Worm (Caenorhabditis elegans): ENCODE data around the gene spsb-1.

The spsb-1 gene

ce11 chrII:15213732-15214131 lies 17.2 kb downstream of the spsb-1 start:
- TF ChIP-seq aly-1 (tag; optimal IDR thresholded peaks at IDR 0.05) (no peak), ceh-36 (tag; optimal IDR thresholded peaks at IDR 0.05) (no peak), pes-1 (GFP tag; IDR thresholded peaks at IDR 0.05) (no peak), B0310.2 (tag; optimal IDR thresholded peaks at IDR 0.05) (no peak), F13C5.2 (tag; optimal IDR thresholded peaks at IDR 0.05) (no peak), tbx-11 (GFP tag; IDR thresholded peaks at IDR 0.05) (no peak), hnd-1 (tag; optimal IDR thresholded peaks at IDR 0.05) (no peak), flt-1 (GFP tag; IDR thresholded peaks at IDR 0.05) (no peak), hmbx-1 (tag; optimal IDR thresholded peaks at IDR 0.05) (no peak), ama-1 (optimal IDR thresholded peaks at IDR 0.05) (no peak), ets-7 (tag; optimal IDR thresholded peaks at IDR 0.05) (no peak), hmg-4 (GFP tag; optimal IDR thresholded peaks at IDR 0.05) (no peak), tbx-37 (GFP tag; conservative IDR thresholded peaks at IDR 0.05) (no peak), ceh-13 (GFP tag; optimal IDR thresholded peaks at IDR 0.05) (no peak), scrt-1 (GFP tag; IDR thresholded peaks at IDR 0.05) (no peak), tra-4 (tag; optimal IDR thresholded peaks at IDR 0.05) (no peak), sea-1 (GFP tag; conservative IDR thresholded peaks at IDR 0.05) (no peak)

DNA sequence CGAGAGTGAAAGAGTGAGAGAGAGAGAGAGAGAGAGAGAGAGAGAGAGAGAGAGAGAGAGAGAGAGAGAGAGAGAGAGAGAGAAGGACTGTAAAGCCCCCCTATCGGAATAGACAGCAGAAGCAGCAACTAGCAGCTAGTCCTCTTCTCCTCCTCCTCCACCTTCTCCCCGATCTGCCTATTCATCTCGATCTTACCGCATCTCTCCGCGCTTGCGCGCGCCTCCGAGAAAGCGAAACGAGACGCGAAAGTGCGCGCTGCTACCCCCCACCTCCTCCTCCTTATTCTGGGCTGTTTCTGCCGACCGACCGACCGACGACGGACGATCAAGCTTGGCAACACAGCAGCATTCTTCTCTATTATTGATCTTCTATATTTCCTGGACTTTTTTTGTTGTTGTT lies 21.4 kb downstream of the spsb-1 start:
- no peak for TF ChIP-seq B0310.2 (tag; optimal IDR thresholded peaks at IDR 0.05)
- TF ChIP-seq hmg-4 (GFP tag; optimal IDR thresholded peaks at IDR 0.05) = peak; percentile 40

- TF ChIP-seq B0310.2 (tag; optimal IDR thresholded peaks at IDR 0.05) = no peak
- no peak for TF ChIP-seq sea-1 (GFP tag; conservative IDR thresholded peaks at IDR 0.05)
Observed at ce11 chrII:15218609-15219008, 22.1 kb downstream of the spsb-1 start.

ce11 chrII:15219033-15219432 lies 22.5 kb downstream of the spsb-1 start:
- TF ChIP-seq hmbx-1 (tag; optimal IDR thresholded peaks at IDR 0.05) (no peak), hmg-4 (GFP tag; optimal IDR thresholded peaks at IDR 0.05) (no peak), ceh-13 (GFP tag; optimal IDR thresholded peaks at IDR 0.05) (no peak), ceh-36 (tag; optimal IDR thresholded peaks at IDR 0.05) (no peak), pes-1 (GFP tag; IDR thresholded peaks at IDR 0.05) (no peak), tra-4 (tag; optimal IDR thresholded peaks at IDR 0.05) (no peak), B0310.2 (tag; optimal IDR thresholded peaks at IDR 0.05) (no peak), tbx-11 (GFP tag; IDR thresholded peaks at IDR 0.05) (no peak), F13C5.2 (tag; optimal IDR thresholded peaks at IDR 0.05) (no peak), scrt-1 (GFP tag; IDR thresholded peaks at IDR 0.05) (no peak)

- TF ChIP-seq B0310.2 (tag; optimal IDR thresholded peaks at IDR 0.05) (no peak), hmbx-1 (tag; optimal IDR thresholded peaks at IDR 0.05) (no peak), hnd-1 (tag; optimal IDR thresholded peaks at IDR 0.05) (no peak), aly-1 (tag; optimal IDR thresholded peaks at IDR 0.05) (no peak), sea-1 (GFP tag; conservative IDR thresholded peaks at IDR 0.05) (no peak), tbx-37 (GFP tag; conservative IDR thresholded peaks at IDR 0.05) (no peak), hmg-4 (GFP tag; optimal IDR thresholded peaks at IDR 0.05) (no peak), ceh-13 (GFP tag; optimal IDR thresholded peaks at IDR 0.05) (no peak), pes-1 (GFP tag; IDR thresholded peaks at IDR 0.05) (no peak), ama-1 (optimal IDR thresholded peaks at IDR 0.05) (no peak), tra-4 (tag; optimal IDR thresholded peaks at IDR 0.05) (no peak)
Observed at ce11 chrII:15220116-15220515, 23.6 kb downstream of the spsb-1 start.

ce11 chrII:15226186-15226585 lies 29.7 kb downstream of the spsb-1 start:
- TF ChIP-seq tra-4 (tag; optimal IDR thresholded peaks at IDR 0.05) (no peak), aly-1 (tag; optimal IDR thresholded peaks at IDR 0.05) (peak; percentile 12), ets-7 (tag; optimal IDR thresholded peaks at IDR 0.05) (no peak), ama-1 (optimal IDR thresholded peaks at IDR 0.05) (no peak), flt-1 (GFP tag; IDR thresholded peaks at IDR 0.05) (no peak), hmbx-1 (tag; optimal IDR thresholded peaks at IDR 0.05) (no peak)

- TF ChIP-seq hmg-4 (GFP tag; optimal IDR thresholded peaks at IDR 0.05) (no peak), tbx-11 (GFP tag; IDR thresholded peaks at IDR 0.05) (no peak), hmbx-1 (tag; optimal IDR thresholded peaks at IDR 0.05) (no peak), B0310.2 (tag; optimal IDR thresholded peaks at IDR 0.05) (no peak), ceh-36 (tag; optimal IDR thresholded peaks at IDR 0.05) (no peak), sea-1 (GFP tag; conservative IDR thresholded peaks at IDR 0.05) (no peak), ets-7 (tag; optimal IDR thresholded peaks at IDR 0.05) (no peak), ceh-13 (GFP tag; optimal IDR thresholded peaks at IDR 0.05) (no peak), pes-1 (GFP tag; IDR thresholded peaks at IDR 0.05) (no peak), flt-1 (GFP tag; IDR thresholded peaks at IDR 0.05) (no peak), ama-1 (optimal IDR thresholded peaks at IDR 0.05) (no peak)
Observed at ce11 chrII:15226805-15227204, 30.3 kb downstream of the spsb-1 start.

DNA sequence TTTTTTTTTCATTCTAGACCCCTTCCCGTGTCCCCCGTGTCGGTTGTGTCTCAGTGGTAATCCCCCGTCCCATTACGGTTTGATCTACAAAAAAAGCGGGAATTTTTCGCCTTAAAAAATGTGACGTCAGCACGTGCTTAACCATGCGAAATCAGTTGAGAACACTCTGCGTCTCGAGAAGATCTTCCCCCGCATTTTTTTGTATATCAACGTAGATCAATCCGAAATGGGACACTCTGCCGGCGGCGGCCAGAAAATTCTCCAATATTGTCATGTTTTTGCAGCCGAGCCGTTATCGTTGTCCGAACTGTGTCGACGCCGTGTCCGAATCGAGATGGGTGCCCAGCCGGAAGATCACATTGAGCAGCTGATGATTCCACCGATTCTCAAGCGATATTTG lies 31.5 kb downstream of the spsb-1 start:
- no peak for TF ChIP-seq ceh-13 (GFP tag; optimal IDR thresholded peaks at IDR 0.05)
- TF ChIP-seq F13C5.2 (tag; optimal IDR thresholded peaks at IDR 0.05) = no peak
- TF ChIP-seq flt-1 (GFP tag; IDR thresholded peaks at IDR 0.05) = no peak
- no peak for TF ChIP-seq hnd-1 (tag; optimal IDR thresholded peaks at IDR 0.05)
- no peak for TF ChIP-seq scrt-1 (GFP tag; IDR thresholded peaks at IDR 0.05)
- no peak for TF ChIP-seq ets-7 (tag; optimal IDR thresholded peaks at IDR 0.05)
- no peak for TF ChIP-seq B0310.2 (tag; optimal IDR thresholded peaks at IDR 0.05)

DNA sequence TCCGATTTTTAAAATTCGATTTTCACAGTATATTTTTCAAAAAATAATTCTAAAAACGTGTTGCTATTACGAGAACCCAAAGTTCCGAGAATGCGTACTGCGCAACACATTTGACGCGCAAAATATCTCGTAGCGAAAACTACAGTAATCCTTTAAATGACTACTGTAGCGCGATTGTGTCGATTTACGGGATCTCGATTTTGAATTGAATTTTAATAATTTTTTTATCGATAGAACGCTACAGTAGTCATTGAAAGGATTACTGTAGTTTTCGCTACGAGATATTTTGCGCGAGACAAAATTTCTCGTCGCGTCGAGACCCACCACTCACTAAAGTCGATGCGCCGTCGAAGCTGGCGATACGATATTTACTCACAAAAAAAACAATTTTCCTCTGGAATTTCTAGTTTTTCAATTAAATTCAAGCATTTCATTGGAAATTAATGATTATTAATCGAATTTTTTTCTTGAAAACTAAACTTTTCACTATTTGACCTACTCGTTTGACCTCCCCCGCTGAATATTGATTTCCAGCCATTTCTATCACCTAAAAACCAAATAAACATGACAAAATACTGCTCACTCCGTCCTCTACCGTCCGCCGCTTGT lies 33.4 kb downstream of the spsb-1 start, which contains the start of gene spsb-2:
TSS of gene spsb-2 (plus strand) at position 559 of the 609 bp plus-strand sequence.
- TF ChIP-seq pes-1 (GFP tag; IDR thresholded peaks at IDR 0.05) (no peak), tbx-37 (GFP tag; conservative IDR thresholded peaks at IDR 0.05) (no peak), tbx-11 (GFP tag; IDR thresholded peaks at IDR 0.05) (no peak), hmg-4 (GFP tag; optimal IDR thresholded peaks at IDR 0.05) (no peak), aly-1 (tag; optimal IDR thresholded peaks at IDR 0.05) (no peak), hmbx-1 (tag; optimal IDR thresholded peaks at IDR 0.05) (no peak), F13C5.2 (tag; optimal IDR thresholded peaks at IDR 0.05) (no peak), ama-1 (optimal IDR thresholded peaks at IDR 0.05) (no peak)
